Worm (Caenorhabditis elegans): ENCODE results near the gene srw-8.

DNA sequence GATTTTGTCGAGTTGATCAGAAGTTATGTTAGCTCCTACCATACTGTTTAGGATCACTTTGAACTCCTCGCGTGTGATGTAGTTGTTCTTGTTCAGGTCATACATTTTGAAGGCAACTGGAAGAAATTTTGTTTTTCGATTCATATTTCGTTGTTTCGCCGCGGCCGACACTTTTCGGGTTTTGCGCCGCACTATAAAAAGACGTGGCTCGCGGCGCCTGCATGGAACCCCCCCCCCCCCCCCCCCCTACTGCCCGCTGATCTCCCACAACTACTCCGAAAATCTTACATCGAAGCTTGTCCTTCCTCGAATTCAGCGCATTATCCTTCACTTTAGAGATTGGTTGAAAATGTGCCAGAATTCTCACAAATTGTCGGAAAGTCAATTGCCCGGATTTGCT is 3.9 kb upstream of the srw-8 start:
- TF ChIP-seq pqm-1 (tag; optimal IDR thresholded peaks at IDR 0.05) (no peak), ama-1 (optimal IDR thresholded peaks at IDR 0.05) (no peak), snpc-4 (tag; optimal IDR thresholded peaks at IDR 0.05) (no peak), lin-15B (tag; optimal IDR thresholded peaks at IDR 0.05) (no peak), nhr-12 (tag; optimal IDR thresholded peaks at IDR 0.05) (no peak), ztf-4 (tag; optimal IDR thresholded peaks at IDR 0.05) (no peak), jun-1 (tag; optimal IDR thresholded peaks at IDR 0.05) (no peak), nhr-25 (tag; optimal IDR thresholded peaks at IDR 0.05) (no peak), aly-2 (tag; optimal IDR thresholded peaks at IDR 0.05) (no peak)
